Worm (Caenorhabditis elegans): Measurements from ENCODE around the gene T28H11.7.

DNA sequence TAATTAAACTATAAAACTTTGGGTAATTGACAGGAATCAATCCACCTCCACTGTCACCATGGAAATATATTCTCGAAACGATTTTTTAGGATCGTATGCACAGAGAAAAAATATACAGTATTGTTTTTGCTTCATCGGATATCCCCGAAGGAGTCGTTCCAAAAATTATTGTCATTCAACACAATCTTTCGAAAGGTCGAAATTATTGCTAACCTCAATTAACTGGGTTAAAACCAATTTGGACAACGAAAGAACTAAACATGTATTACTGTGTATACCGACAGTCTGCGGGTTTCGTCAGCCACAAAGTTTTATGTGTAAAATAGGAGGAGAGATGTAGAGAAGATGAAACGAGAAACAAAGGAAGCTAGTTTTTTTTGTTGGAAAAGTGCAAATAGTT is 46.3 kb upstream of the T28H11.7 start:
- TF ChIP-seq ama-1 (optimal IDR thresholded peaks at IDR 0.05) (peak; percentile 22), nhr-12 (tag; optimal IDR thresholded peaks at IDR 0.05) (no peak), aly-2 (tag; optimal IDR thresholded peaks at IDR 0.05) (no peak), nhr-237 (tag; optimal IDR thresholded peaks at IDR 0.05) (no peak), mdl-1 (tag; optimal IDR thresholded peaks at IDR 0.05) (no peak), tbx-2 (tag; optimal IDR thresholded peaks at IDR 0.05) (no peak), nhr-11 (tag; optimal IDR thresholded peaks at IDR 0.05) (no peak), ceh-82 (tag; optimal IDR thresholded peaks at IDR 0.05) (no peak), pqm-1 (tag; optimal IDR thresholded peaks at IDR 0.05) (no peak), fos-1 (tag; optimal IDR thresholded peaks at IDR 0.05) (no peak), ceh-9 (tag; optimal IDR thresholded peaks at IDR 0.05) (no peak)
